Worm (Caenorhabditis elegans): ENCODE measurements around the gene M01F1.4.

Gene M01F1.4

DNA sequence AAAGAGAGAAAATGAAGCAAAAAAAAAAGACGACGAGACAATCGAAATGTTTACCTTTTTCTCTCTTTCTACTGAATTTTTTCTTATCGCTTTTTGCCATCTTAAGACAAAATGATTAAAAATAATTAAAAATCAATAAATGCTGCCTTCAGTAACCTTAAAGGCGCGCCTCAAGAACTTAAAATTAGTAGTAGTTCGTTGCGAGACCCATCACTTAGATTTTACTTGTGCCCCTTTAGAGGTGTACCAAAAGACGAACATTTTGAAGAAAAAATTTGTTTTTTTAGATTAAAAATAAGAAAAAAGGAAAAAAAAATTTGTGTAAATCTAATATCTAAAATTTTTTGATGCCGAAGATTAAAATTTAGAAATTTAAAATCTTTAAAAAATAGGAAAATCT, 38.9 kb downstream of the M01F1.4 start:
- TF ChIP-seq ceh-82 (tag; optimal IDR thresholded peaks at IDR 0.05) (no peak), mdl-1 (tag; optimal IDR thresholded peaks at IDR 0.05) (no peak), nhr-21 (tag; optimal IDR thresholded peaks at IDR 0.05) (no peak), nhr-10 (tag; optimal IDR thresholded peaks at IDR 0.05) (no peak), unc-62 (GFP tag; optimal IDR thresholded peaks at IDR 0.05) (no peak)

- TF ChIP-seq sma-3 (GFP tag; optimal IDR thresholded peaks at IDR 0.05) (peak; percentile 7), lin-13 (GFP tag; optimal IDR thresholded peaks at IDR 0.05) (no peak), blmp-1 (tag; optimal IDR thresholded peaks at IDR 0.05; ENCODE audit: insufficient read depth) (no peak), fos-1 (tag; optimal IDR thresholded peaks at IDR 0.05) (no peak), unc-62 (GFP tag; optimal IDR thresholded peaks at IDR 0.05) (peak; percentile 1), unc-39 (tag; optimal IDR thresholded peaks at IDR 0.05) (no peak), dmd-4 (tag; optimal IDR thresholded peaks at IDR 0.05) (no peak), skn-1 (tag; optimal IDR thresholded peaks at IDR 0.05) (no peak), nhr-12 (tag; optimal IDR thresholded peaks at IDR 0.05) (no peak), R02D3.7 (tag; optimal IDR thresholded peaks at IDR 0.05) (no peak), Y55F3AM.14 (GFP tag; optimal IDR thresholded peaks at IDR 0.05) (no peak), nhr-10 (tag; optimal IDR thresholded peaks at IDR 0.05) (no peak), ztf-1 (GFP tag; conservative IDR thresholded peaks at IDR 0.05) (no peak), ztf-11 (tag; optimal IDR thresholded peaks at IDR 0.05) (no peak), nhr-21 (tag; optimal IDR thresholded peaks at IDR 0.05) (peak; percentile 22), zag-1 (tag; optimal IDR thresholded peaks at IDR 0.05) (no peak), egl-27 (tag; optimal IDR thresholded peaks at IDR 0.05) (no peak)
Measured at ce11 chrIII:3470433-3470832, 39.4 kb downstream of the M01F1.4 start.

ce11 chrIII:3469646-3470045, 40.2 kb downstream of the M01F1.4 start, which contains the start of gene smim-14:
Gene smim-14, minus strand, starts transcription at chrIII:3469746.
- TF ChIP-seq fos-1 (tag; optimal IDR thresholded peaks at IDR 0.05) (peak; percentile 13), sem-4 (tag; optimal IDR thresholded peaks at IDR 0.05) (no peak)

ce11 chrIII:3468384-3468783, 41.4 kb downstream of the M01F1.4 start:
- peak; percentile 39 for TF ChIP-seq fos-1 (tag; optimal IDR thresholded peaks at IDR 0.05)
- no peak for TF ChIP-seq blmp-1 (tag; optimal IDR thresholded peaks at IDR 0.05; ENCODE audit: insufficient read depth)

ce11 chrIII:3467013-3467412, 42.8 kb downstream of the M01F1.4 start:
- TF ChIP-seq C34F6.9 (tag; optimal IDR thresholded peaks at IDR 0.05) (no peak), snpc-4 (tag; optimal IDR thresholded peaks at IDR 0.05) (no peak), mdl-1 (tag; optimal IDR thresholded peaks at IDR 0.05) (no peak), unc-55 (GFP tag; optimal IDR thresholded peaks at IDR 0.05) (no peak), ztf-1 (GFP tag; conservative IDR thresholded peaks at IDR 0.05) (no peak), R02D3.7 (tag; optimal IDR thresholded peaks at IDR 0.05) (no peak), F13H6.1 (tag; optimal IDR thresholded peaks at IDR 0.05) (no peak)

ce11 chrIII:3461403-3461802, 48.4 kb downstream of the M01F1.4 start, which contains the start of gene pph-6:
Gene pph-6, plus strand, starts transcription at chrIII:3461703.
- TF ChIP-seq lin-13 (GFP tag; optimal IDR thresholded peaks at IDR 0.05) (no peak), nhr-237 (tag; optimal IDR thresholded peaks at IDR 0.05) (no peak), snpc-4 (tag; optimal IDR thresholded peaks at IDR 0.05) (no peak), ceh-82 (tag; optimal IDR thresholded peaks at IDR 0.05) (no peak), nhr-10 (tag; optimal IDR thresholded peaks at IDR 0.05) (no peak), ZK546.5 (tag; optimal IDR thresholded peaks at IDR 0.05) (no peak), lsy-2 (tag; optimal IDR thresholded peaks at IDR 0.05) (no peak), zag-1 (tag; optimal IDR thresholded peaks at IDR 0.05) (no peak), gmeb-1 (tag; optimal IDR thresholded peaks at IDR 0.05) (no peak), mab-5 (tag; optimal IDR thresholded peaks at IDR 0.05) (no peak), peb-1 (tag; optimal IDR thresholded peaks at IDR 0.05) (no peak), ceh-16 (tag; optimal IDR thresholded peaks at IDR 0.05) (no peak), elt-1 (tag; optimal IDR thresholded peaks at IDR 0.05) (no peak)

Data from whole organism, L2 larva.